Fruit fly (Drosophila melanogaster) whole organism, embryonic: ENCODE results near the gene path.

Source experiments
- Ada2b ChIP-seq: fragments of 200-800 bp; sonication (Bioruptor generic); IDR thresholded peaks from 2 replicates; pipeline ENCODE4 v1.3.6; 2022; ENCODE audit warnings: missing biosample characterization, missing genetic modification characterization
- Bgb ChIP-seq: fragments of 200-800 bp; sonication (Bioruptor generic); IDR thresholded peaks from 2 replicates; pipeline ENCODE4 v1.3.6; 2022; ENCODE audit warnings: missing biosample characterization, missing genetic modification characterization; ENCODE audit not compliant: partially characterized antibody
- CG10321 ChIP-seq: fragments of 200-800 bp; sonication (Bioruptor generic); IDR thresholded peaks from 2 replicates; pipeline ENCODE4 v1.3.6; 2022; ENCODE audit warnings: missing biosample characterization, missing genetic modification characterization
- CG12942 ChIP-seq: fragments of 200-800 bp; sonication (Bioruptor generic); optimal IDR thresholded peaks from 3 replicates; lab custom pipeline; 2016; ENCODE audit warnings: missing biosample characterization, missing genetic modification characterization
- CG14050 ChIP-seq: fragments of 200-800 bp; sonication (Bioruptor generic); IDR thresholded peaks from 3 replicates; pipeline ENCODE4 v1.3.6; 2022; ENCODE audit warnings: missing biosample characterization, missing genetic modification characterization
- CG17361 ChIP-seq: fragments of 200-800 bp; sonication (Bioruptor generic); IDR thresholded peaks from 3 replicates; pipeline ENCODE4 v1.3.6; 2022; ENCODE audit warnings: missing biosample characterization, missing genetic modification characterization
- CG17568 ChIP-seq: fragments of 200-800 bp; sonication (Bioruptor generic); optimal IDR thresholded peaks from 2 replicates; lab custom pipeline; 2018; ENCODE audit warnings: missing biosample characterization, mild to moderate bottlenecking, missing genetic modification characterization, moderate library complexity
- CG17802 ChIP-seq: fragments of 200-800 bp; sonication (Bioruptor generic); optimal IDR thresholded peaks from 2 replicates; lab custom pipeline; 2018; ENCODE audit warnings: missing biosample characterization, mild to moderate bottlenecking, missing genetic modification characterization, moderate library complexity
- CG18011 ChIP-seq: fragments of 200-800 bp; sonication (Bioruptor generic); optimal IDR thresholded peaks from 2 replicates; lab custom pipeline; 2017; ENCODE audit warnings: missing biosample characterization, missing genetic modification characterization, mild to moderate bottlenecking, moderate library complexity, missing genotype
- CG31388 ChIP-seq: fragments of 200-800 bp; sonication (Bioruptor generic); optimal IDR thresholded peaks from 2 replicates; lab custom pipeline; 2016; ENCODE audit warnings: missing biosample characterization, missing genetic modification characterization
- CG32767 ChIP-seq: fragments of 200-800 bp; sonication (Bioruptor generic); IDR thresholded peaks from 2 replicates; pipeline ENCODE4 v1.3.6; 2022; ENCODE audit warnings: missing biosample characterization, missing genetic modification characterization
- CG4424 ChIP-seq: fragments of 200-800 bp; sonication (Bioruptor generic); optimal IDR thresholded peaks from 3 replicates; lab custom pipeline; 2016; ENCODE audit warnings: missing biosample characterization, missing genetic modification characterization
- CG5180 ChIP-seq: fragments of 200-800 bp; sonication (Bioruptor generic); optimal IDR thresholded peaks from 3 replicates; lab custom pipeline; 2017; ENCODE audit warnings: missing biosample characterization, missing genetic modification characterization, mild to moderate bottlenecking, moderate library complexity, missing genetic modification reagents
- CG6272 ChIP-seq: fragments of 200-800 bp; sonication (Bioruptor generic); IDR thresholded peaks from 2 replicates; pipeline ENCODE4 v1.3.6; 2022; ENCODE audit warnings: missing biosample characterization, missing genetic modification characterization
- CG6791 ChIP-seq: fragments of 200-800 bp; sonication (Bioruptor generic); IDR thresholded peaks from 3 replicates; pipeline ENCODE4 v1.3.6; 2022; ENCODE audit warnings: missing biosample characterization, missing genetic modification characterization; ENCODE audit not compliant: partially characterized antibody
- CG7745 ChIP-seq: fragments of 200-800 bp; sonication (Bioruptor generic); optimal IDR thresholded peaks from 2 replicates; lab custom pipeline; 2018; ENCODE audit warnings: missing biosample characterization, mild to moderate bottlenecking, missing genetic modification characterization, moderate library complexity
- CG8290 ChIP-seq, 3 experiments: fragments of 200-800 bp; sonication (Bioruptor generic); optimal IDR thresholded peaks; 2 replicates each; lab custom pipeline; 2016 to 2019; ENCODE audit warnings: missing biosample characterization in 3 of 3, missing genetic modification characterization in 3 of 3, mild to moderate bottlenecking in 2 of 3, moderate library complexity in 1 of 3
- CG9727 ChIP-seq: fragments of 200-800 bp; sonication (Bioruptor generic); optimal IDR thresholded peaks from 3 replicates; lab custom pipeline; 2017; ENCODE audit warnings: missing biosample characterization, mild to moderate bottlenecking, missing genetic modification characterization
- CG9817 ChIP-seq: fragments of 200-800 bp; sonication (Bioruptor generic); optimal IDR thresholded peaks from 2 replicates; lab custom pipeline; 2018; ENCODE audit warnings: missing biosample characterization, mild to moderate bottlenecking, missing genetic modification characterization, moderate library complexity
- CkIIα-i1 ChIP-seq: fragments of 200-800 bp; sonication (Bioruptor generic); IDR thresholded peaks from 2 replicates; pipeline ENCODE4 v1.3.6; 2022; ENCODE audit warnings: missing biosample characterization, missing genetic modification characterization
- D ChIP-seq, 2 experiments: fragments of 200-800 bp in 1 of 2; fragments of >200 bp in 1 of 2; sonication (Bioruptor generic) in 1 of 2; optimal IDR thresholded peaks; 2 replicates in 1 of 2; 3 replicates in 1 of 2; lab custom pipeline; 2017; ENCODE audit warnings: mild to moderate bottlenecking in 1 of 2, missing biosample characterization in 1 of 2, missing genetic modification characterization in 1 of 2, missing genetic modification reagents in 1 of 2
- Dip2 ChIP-seq: fragments of 200-800 bp; sonication (Bioruptor generic); IDR thresholded peaks from 2 replicates; pipeline ENCODE4 v1.3.6; 2022; ENCODE audit warnings: missing biosample characterization, missing genetic modification characterization
- E2f1 ChIP-seq: fragments of 200-800 bp; sonication (Bioruptor generic); IDR thresholded peaks from 2 replicates; pipeline ENCODE4 v1.3.6; 2022; ENCODE audit warnings: missing biosample characterization, missing genetic modification characterization
- Ets65A ChIP-seq: fragments of 200-800 bp; sonication (Bioruptor generic); peaks from one replicate; lab custom pipeline; 2016; ENCODE audit warnings: missing biosample characterization, missing genetic modification characterization
- HHEX ChIP-seq: fragments of 200-800 bp; sonication (Bioruptor generic); optimal IDR thresholded peaks from 3 replicates; lab custom pipeline; 2017; ENCODE audit warnings: missing biosample characterization, mild to moderate bottlenecking, missing genetic modification characterization, missing genetic modification reagents
- Meics ChIP-seq: fragments of 200-800 bp; sonication (Bioruptor generic); optimal IDR thresholded peaks from 2 replicates; lab custom pipeline; 2017; ENCODE audit warnings: missing biosample characterization, mild to moderate bottlenecking, missing genetic modification characterization
- NFAT ChIP-seq: fragments of 200-800 bp; sonication (Bioruptor generic); IDR thresholded peaks from 2 replicates; pipeline ENCODE4 v1.3.6; 2022; ENCODE audit warnings: missing biosample characterization, missing genetic modification characterization
- NfI ChIP-seq: fragments of 200-800 bp; sonication (Bioruptor generic); optimal IDR thresholded peaks from 3 replicates; lab custom pipeline; 2018; ENCODE audit warnings: missing biosample characterization, mild to moderate bottlenecking, missing genetic modification characterization, moderate library complexity
- Oli ChIP-seq: fragments of 200-800 bp; sonication (Bioruptor generic); optimal IDR thresholded peaks from 2 replicates; lab custom pipeline; 2018; ENCODE audit warnings: missing biosample characterization, mild to moderate bottlenecking, missing genetic modification characterization, moderate library complexity
- Spps ChIP-seq: fragments of 200-800 bp; sonication (Bioruptor generic); optimal IDR thresholded peaks from 2 replicates; lab custom pipeline; 2018; ENCODE audit warnings: missing biosample characterization, mild to moderate bottlenecking, missing genetic modification characterization
- Usf ChIP-seq: fragments of 200-800 bp; sonication (Bioruptor generic); optimal IDR thresholded peaks from 2 replicates; lab custom pipeline; 2017; ENCODE audit warnings: missing genotype, missing biosample characterization, missing genetic modification characterization
- amos ChIP-seq: fragments of 200-800 bp; sonication (Bioruptor generic); IDR thresholded peaks from 2 replicates; pipeline ENCODE4 v1.3.6; 2022; ENCODE audit warnings: missing biosample characterization, missing genetic modification characterization; ENCODE audit not compliant: partially characterized antibody
- aop ChIP-seq: fragments of 200-800 bp; sonication (Bioruptor generic); IDR thresholded peaks from 2 replicates; pipeline ENCODE4 v1.3.6; 2022; ENCODE audit warnings: missing biosample characterization, missing genetic modification characterization
- bcd ChIP-seq: fragments of 200-800 bp; sonication (Bioruptor generic); optimal IDR thresholded peaks from 2 replicates; lab custom pipeline; 2017; ENCODE audit warnings: missing biosample characterization, mild to moderate bottlenecking, missing genetic modification characterization
- chif ChIP-seq, 2 experiments: fragments of 200-800 bp; sonication (Bioruptor generic); optimal IDR thresholded peaks; 3 replicates each; lab custom pipeline; 2016; ENCODE audit warnings: missing biosample characterization in 2 of 2, missing genetic modification characterization in 2 of 2
- dimm ChIP-seq: fragments of 200-800 bp; sonication (Bioruptor generic); IDR thresholded peaks from 2 replicates; pipeline ENCODE4 v1.3.6; 2022; ENCODE audit warnings: missing biosample characterization, missing genetic modification characterization
- dm ChIP-seq: fragments of 200-800 bp; sonication (Bioruptor generic); optimal IDR thresholded peaks from 3 replicates; lab custom pipeline; 2016; ENCODE audit warnings: missing biosample characterization, missing genetic modification characterization
- fd3F ChIP-seq: fragments of 200-800 bp; sonication (Bioruptor generic); optimal IDR thresholded peaks from 2 replicates; lab custom pipeline; 2018; ENCODE audit warnings: missing biosample characterization, mild to moderate bottlenecking, missing genetic modification characterization, moderate library complexity
- ftz-f1 ChIP-seq: fragments of 200-800 bp; sonication (Bioruptor generic); optimal IDR thresholded peaks from 2 replicates; lab custom pipeline; 2016; ENCODE audit warnings: missing biosample characterization, missing genetic modification characterization
- gem ChIP-seq: fragments of 200-800 bp; sonication (Bioruptor generic); optimal IDR thresholded peaks from 2 replicates; lab custom pipeline; 2019; ENCODE audit warnings: missing biosample characterization, mild to moderate bottlenecking, missing genetic modification characterization, moderate library complexity
- klu ChIP-seq: fragments of 200-800 bp; sonication (Bioruptor generic); IDR thresholded peaks from 2 replicates; pipeline ENCODE4 v1.3.6; 2022; ENCODE audit warnings: missing biosample characterization, missing genetic modification characterization
- lov ChIP-seq, 2 experiments: fragments of 200-800 bp in 1 of 2; fragments of >200 bp in 1 of 2; sonication (Bioruptor generic) in 1 of 2; IDR thresholded peaks in 1 of 2; optimal IDR thresholded peaks in 1 of 2; 2 replicates in 1 of 2; 3 replicates in 1 of 2; pipeline versions ENCODE4 v1.3.6 to Lab custom; 2017 to 2022; ENCODE audit warnings: missing biosample characterization in 1 of 2, missing genetic modification characterization in 1 of 2
- oc ChIP-seq: fragments of 200-800 bp; sonication (Bioruptor generic); optimal IDR thresholded peaks from 2 replicates; lab custom pipeline; 2018; ENCODE audit warnings: missing biosample characterization, mild to moderate bottlenecking, missing genetic modification characterization, moderate library complexity
- pros ChIP-seq: fragments of 200-800 bp; sonication (Bioruptor generic); optimal IDR thresholded peaks from 3 replicates; lab custom pipeline; 2019; ENCODE audit warnings: missing biosample characterization, mild to moderate bottlenecking, missing genetic modification characterization, moderate library complexity
- pum ChIP-seq: fragments of 200-800 bp; sonication (Bioruptor generic); optimal IDR thresholded peaks from 2 replicates; lab custom pipeline; 2016; ENCODE audit warnings: missing biosample characterization, missing genetic modification characterization
- repo ChIP-seq: fragments of 200-800 bp; sonication (Bioruptor generic); optimal IDR thresholded peaks from 2 replicates; lab custom pipeline; 2016; ENCODE audit warnings: missing biosample characterization, missing genetic modification characterization
- trh ChIP-seq: fragments of 200-800 bp; sonication (Bioruptor generic); optimal IDR thresholded peaks from 2 replicates; lab custom pipeline; 2016; ENCODE audit warnings: missing biosample characterization, missing genetic modification characterization
- usp ChIP-seq: fragments of >200 bp; optimal IDR thresholded peaks from 2 replicates; lab custom pipeline; 2017; ENCODE audit warnings: missing biosample characterization, missing genetic modification characterization
- vfl ChIP-seq: fragments of 200-800 bp; sonication (Bioruptor generic); optimal IDR thresholded peaks from 2 replicates; lab custom pipeline; 2016; ENCODE audit warnings: missing biosample characterization, missing genetic modification characterization

Gene path

dm6 chr3L:9465652-9466244 is 39.4 kb downstream of the path start (continued):
- TF ChIP-seq CG4424 (GFP tag; lab: Kevin White, UChicago) (no peak), oc (tag; lab: Kevin White, UChicago) (peak; percentile 6), CkIIα-i1 (GFP tag; lab: Robert Waterston, UW) (no peak), dm (GFP tag; lab: Kevin White, UChicago) (no peak), amos (GFP tag; lab: Robert Waterston, UW) (no peak), CG6791 (GFP tag; lab: Robert Waterston, UW) (no peak), CG7745 (tag; lab: Kevin White, UChicago) (no peak), HHEX (GFP tag; lab: Kevin White, UChicago) (no peak), trh (GFP tag; lab: Kevin White, UChicago) (no peak), CG17361 (GFP tag; lab: Robert Waterston, UW) (no peak), CG9817 (tag; lab: Kevin White, UChicago) (no peak), Ada2b (no peak), Ets65A (peak; percentile 76), NfI (no peak), Bgb (GFP tag; lab: Robert Waterston, UW) (no peak), klu (GFP tag; lab: Robert Waterston, UW) (no peak), usp (GFP tag; lab: Kevin White, UChicago) (no peak), CG5180 (GFP tag; lab: Kevin White, UChicago) (no peak), bcd (GFP tag; lab: Kevin White, UChicago) (no peak), CG6272 (GFP tag; lab: Robert Waterston, UW) (no peak), Meics (GFP tag; lab: Kevin White, UChicago) (no peak), fd3F (GFP tag; lab: Kevin White, UChicago) (no peak), Oli (tag; lab: Kevin White, UChicago) (no peak), CG17568 (no peak), CG14050 (no peak), pros (GFP tag; lab: Kevin White, UChicago) (peak; percentile 48), CG18011 (GFP tag; lab: Kevin White, UChicago) (no peak), lov (optimal IDR thresholded peaks at IDR 0.05; lab: Kevin White, UChicago) (no peak), lov (GFP tag; IDR thresholded peaks at IDR 0.05; lab: Robert Waterston, UW) (no peak), gem (tag; lab: Kevin White, UChicago) (no peak), chif (GFP tag; optimal IDR thresholded peaks at IDR 0.05; lab: Kevin White, UChicago) (no peak), CG10321 (GFP tag; lab: Robert Waterston, UW) (no peak), CG9727 (no peak), CG8290 (GFP tag; optimal IDR thresholded peaks at IDR 0.05; lab: Kevin White, UChicago) (no peak), CG8290 (tag; optimal IDR thresholded peaks at IDR 0.05; lab: Kevin White, UChicago) (peak; percentile 10 to 50), CG17802 (tag; lab: Kevin White, UChicago) (no peak), NFAT (GFP tag; lab: Robert Waterston, UW) (no peak), pum (GFP tag; lab: Kevin White, UChicago) (no peak), CG32767 (GFP tag; lab: Robert Waterston, UW) (0 out of 2 replicates have a peak, but pooled peaks have one; percentile 28), Spps (tag; lab: Kevin White, UChicago) (no peak), Usf (GFP tag; lab: Kevin White, UChicago) (no peak), aop (GFP tag; lab: Robert Waterston, UW) (no peak), CG31388 (GFP tag; lab: Kevin White, UChicago) (no peak), repo (GFP tag; lab: Kevin White, UChicago) (no peak), Dip2 (GFP tag; lab: Robert Waterston, UW) (no peak), vfl (GFP tag; lab: Kevin White, UChicago) (no peak), E2f1 (no peak), CG12942 (GFP tag; lab: Kevin White, UChicago) (no peak), dimm (GFP tag; lab: Robert Waterston, UW) (no peak), D (optimal IDR thresholded peaks at IDR 0.05; lab: Kevin White, UChicago) (no peak), D (GFP tag; optimal IDR thresholded peaks at IDR 0.05; lab: Kevin White, UChicago) (no peak), ftz-f1 (GFP tag; lab: Kevin White, UChicago) (no peak)
